Comparison of ENCODE assay signal across 4 worm cellular contexts in genomic region chrX:1195178-1195750, ce11.
TF ChIP-seq lines count a peak whose summit lies in the region.
"Not testable (repeated sequence)": the region's sequence is repeated elsewhere in the genome, so short reads cannot be mapped to it uniquely, and the experiment has no call there.

No protein-coding gene starts in this region.

TF ChIP-seq in whole organism, L1 larva, 84 proteins besides CTCF, POLR2A, EP300 and RAD21:
- TF ChIP-seq snpc-4 (tag; optimal IDR thresholded peaks at IDR 0.05; lab: Kevin White, UChicago) = peak; percentile 68

TF ChIP-seq in whole organism, L2 larva, 48 proteins besides CTCF, POLR2A, EP300 and RAD21:
- TF ChIP-seq snpc-4 (tag; optimal IDR thresholded peaks at IDR 0.05; lab: Kevin White, UChicago) = peak; percentile 35
TF ChIP-seq in whole organism, L2 larva: peak in this region for 1; not testable (repeated sequence) for 47.

TF ChIP-seq in whole organism, midembryonic, 9 proteins besides CTCF, POLR2A, EP300 and RAD21:
- TF ChIP-seq klf-2 (GFP tag; conservative IDR thresholded peaks at IDR 0.05; lab: Robert Waterston, UW) = 0 out of 2 replicates have a peak, but pooled peaks have one; percentile 7

TF ChIP-seq in whole organism, young adult, 124 proteins besides CTCF, POLR2A, EP300 and RAD21:
- TF ChIP-seq Y53F4B.3 (GFP tag; IDR thresholded peaks at IDR 0.05; lab: Robert Waterston, UW) = peak; percentile 91; the same call in 1 of the 2 replicates
- TF ChIP-seq egrh-3 (GFP tag; IDR thresholded peaks at IDR 0.05; lab: Robert Waterston, UW) = peak; percentile 82
- TF ChIP-seq snpc-4 (GFP tag; optimal IDR thresholded peaks at IDR 0.05; lab: Kevin White, UChicago) = not testable (repeated sequence)
- peak in 1 of 4 experiments; percentile 80 for TF ChIP-seq snpc-4 (tag; optimal IDR thresholded peaks at IDR 0.05; lab: Kevin White, UChicago)
TF ChIP-seq in whole organism, young adult: peak in this region for 3; not testable (repeated sequence) for 121.
